Worm (Caenorhabditis elegans): Measurements from ENCODE around the gene clec-163.

- TF ChIP-seq ceh-36 (tag; optimal IDR thresholded peaks at IDR 0.05), result no peak
- no peak for TF ChIP-seq F13C5.2 (tag; optimal IDR thresholded peaks at IDR 0.05)
- TF ChIP-seq flt-1 (GFP tag; IDR thresholded peaks at IDR 0.05), result no peak
- no peak for TF ChIP-seq hmbx-1 (tag; optimal IDR thresholded peaks at IDR 0.05)
- no peak for TF ChIP-seq B0310.2 (tag; optimal IDR thresholded peaks at IDR 0.05)
- TF ChIP-seq pes-1 (GFP tag; IDR thresholded peaks at IDR 0.05), result no peak
- no peak for TF ChIP-seq aly-1 (tag; optimal IDR thresholded peaks at IDR 0.05)
- no peak for TF ChIP-seq tra-4 (tag; optimal IDR thresholded peaks at IDR 0.05)
- TF ChIP-seq hnd-1 (tag; optimal IDR thresholded peaks at IDR 0.05), result no peak
- TF ChIP-seq scrt-1 (GFP tag; IDR thresholded peaks at IDR 0.05), result no peak
Observed at ce11 chrIII:10810483-10810836, 16.3 kb downstream of the clec-163 start.

Measured in whole organism, early embryonic.